Worm (Caenorhabditis elegans) whole organism, L4 larva: ENCODE data around the gene Y97E10C.1.

Experiments
- duxl-1 ChIP-seq: sonication (generic microtip); optimal IDR thresholded peaks from 2 replicates; lab custom pipeline; 2016; ENCODE audit warnings: mild to moderate bottlenecking, missing genetic modification characterization, moderate library complexity, missing compliant biosample characterization; ENCODE audit not compliant: poor library complexity
- pha-4 ChIP-seq, 2 experiments: fragments of 150-350 bp in 1 of 2; fragments of 200-800 bp in 1 of 2; sonication (Bioruptor generic) in 1 of 2; IDR thresholded peaks in 1 of 2; optimal IDR thresholded peaks in 1 of 2; 2 replicates each; pipeline versions ENCODE4 v1.3.6 to Lab custom; 2014 to 2022; ENCODE audit warnings: missing genetic modification characterization in 2 of 2, missing genetic modification reagents in 2 of 2, missing biosample characterization in 1 of 2, missing compliant biosample characterization in 1 of 2

DNA sequence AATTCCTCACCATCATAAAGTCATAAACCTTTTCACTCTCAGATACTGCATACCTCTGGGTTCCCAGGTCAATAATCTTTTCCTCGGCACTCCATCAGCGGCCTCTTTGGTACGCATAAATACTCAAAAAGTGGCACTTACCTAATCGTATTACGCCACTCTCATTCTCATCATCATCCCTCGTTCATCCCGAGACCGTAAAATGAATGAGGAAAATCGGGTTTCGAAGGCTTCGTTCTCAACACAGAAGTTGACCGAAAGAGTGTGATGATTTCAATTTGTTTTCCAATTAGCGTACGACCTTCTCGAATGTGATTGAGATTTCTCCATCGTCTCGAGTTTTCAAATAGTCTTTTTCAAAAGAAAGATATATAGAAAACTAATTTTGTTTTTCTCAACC, 11.3 kb downstream of the Y97E10C.1 start:
- TF ChIP-seq pha-4 (GFP tag; IDR thresholded peaks at IDR 0.05; lab: Robert Waterston, UW) (no peak), pha-4 (tag; optimal IDR thresholded peaks at IDR 0.05; lab: Kevin White, UChicago) (no peak), duxl-1 (tag; lab: Kevin White, UChicago) (no peak)
